Worm (Caenorhabditis elegans): ENCODE results near the gene fbxb-44.

Gene fbxb-44

DNA sequence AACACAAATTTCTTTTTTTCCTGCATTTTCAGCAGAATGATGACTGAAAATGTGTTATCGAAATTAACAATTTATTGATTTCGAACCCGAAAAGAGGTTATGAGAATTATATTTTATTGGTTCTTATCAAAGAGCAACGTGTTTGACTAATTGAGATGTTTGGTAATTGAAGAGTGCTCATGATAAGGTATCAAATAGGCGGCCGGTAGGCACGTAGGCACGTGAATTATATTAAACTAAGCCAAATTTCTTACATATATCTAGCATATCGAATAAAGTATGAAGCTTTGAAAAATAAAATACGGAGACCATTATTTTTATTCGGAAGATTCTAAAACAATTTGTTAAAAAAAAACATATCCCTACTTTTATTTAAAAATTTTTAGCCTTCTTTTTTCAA lies 21.3 kb upstream of the fbxb-44 start, which contains the start of gene math-45:
math-45 (minus strand) TSS at position 101 of the 400 bp plus-strand sequence.
- TF ChIP-seq blmp-1 (tag; optimal IDR thresholded peaks at IDR 0.05; ENCODE audit: insufficient read depth): no peak
- no peak for TF ChIP-seq lsy-2 (tag; optimal IDR thresholded peaks at IDR 0.05)
- no peak for TF ChIP-seq unc-55 (GFP tag; optimal IDR thresholded peaks at IDR 0.05)
- no peak for TF ChIP-seq nhr-129 (tag; optimal IDR thresholded peaks at IDR 0.05)
- TF ChIP-seq crh-2 (tag; optimal IDR thresholded peaks at IDR 0.05): no peak
- no peak for TF ChIP-seq unc-62 (GFP tag; optimal IDR thresholded peaks at IDR 0.05)

DNA sequence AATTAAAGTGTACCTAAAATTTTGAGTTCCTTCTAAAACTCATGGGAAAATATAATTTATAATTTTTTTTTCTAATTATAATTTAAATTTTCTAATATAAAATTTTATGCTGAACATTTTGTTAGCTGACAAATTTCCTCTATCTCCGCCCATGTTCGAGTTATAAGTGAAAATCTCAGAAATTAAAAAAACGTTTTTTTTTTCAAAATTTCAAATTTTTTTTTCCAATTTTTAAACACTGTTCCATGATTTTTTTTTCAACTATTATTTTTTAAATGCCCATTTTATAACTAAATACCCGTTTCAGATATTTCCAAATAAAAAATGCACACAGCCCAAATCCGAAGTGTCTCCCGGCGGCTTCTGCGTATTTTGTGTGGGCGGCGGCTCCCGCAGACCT lies 19.8 kb upstream of the fbxb-44 start, which contains the start of gene Y51H7BR.8:
Y51H7BR.8 (plus strand) TSS at position 301 of the 400 bp plus-strand sequence.
- TF ChIP-seq elt-3 (tag; optimal IDR thresholded peaks at IDR 0.05): no peak
- TF ChIP-seq unc-55 (GFP tag; optimal IDR thresholded peaks at IDR 0.05): no peak
- TF ChIP-seq crh-2 (tag; optimal IDR thresholded peaks at IDR 0.05): no peak
- TF ChIP-seq lin-11 (tag; optimal IDR thresholded peaks at IDR 0.05): no peak
- TF ChIP-seq ama-1 (optimal IDR thresholded peaks at IDR 0.05): no peak
- TF ChIP-seq mbf-1 (tag; optimal IDR thresholded peaks at IDR 0.05): no peak
- no peak for TF ChIP-seq fos-1 (tag; optimal IDR thresholded peaks at IDR 0.05)
- TF ChIP-seq unc-39 (tag; optimal IDR thresholded peaks at IDR 0.05): no peak
- TF ChIP-seq nhr-6 (tag; optimal IDR thresholded peaks at IDR 0.05): no peak
- TF ChIP-seq ztf-4 (tag; optimal IDR thresholded peaks at IDR 0.05): no peak
- TF ChIP-seq snpc-4 (tag; optimal IDR thresholded peaks at IDR 0.05): no peak
- no peak for TF ChIP-seq nhr-11 (tag; optimal IDR thresholded peaks at IDR 0.05)

DNA sequence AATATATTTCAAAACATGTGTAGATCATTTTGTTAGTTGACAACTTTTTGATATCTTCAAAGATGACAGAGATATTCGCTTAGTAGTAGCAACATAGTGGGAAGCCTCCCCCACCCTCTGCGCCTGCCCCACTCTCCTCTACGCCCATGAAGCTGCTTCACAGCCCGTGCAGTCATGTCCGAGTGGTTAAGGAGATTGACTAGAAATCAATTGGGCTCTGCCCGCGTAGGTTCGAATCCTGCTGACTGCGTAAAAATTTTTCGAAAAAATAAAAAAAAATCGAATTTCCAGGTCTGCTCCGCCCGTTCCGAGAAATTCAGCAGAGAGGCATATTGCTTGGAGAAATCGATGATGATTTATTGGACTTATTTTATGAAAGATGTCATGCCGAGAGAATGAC lies 18.8 kb upstream of the fbxb-44 start:
- TF ChIP-seq fos-1 (tag; optimal IDR thresholded peaks at IDR 0.05) (peak; percentile 27), unc-55 (GFP tag; optimal IDR thresholded peaks at IDR 0.05) (peak; percentile 41), lsy-2 (tag; optimal IDR thresholded peaks at IDR 0.05) (peak; percentile 18 to 41), gmeb-1 (tag; optimal IDR thresholded peaks at IDR 0.05) (peak; percentile 20), nhr-129 (tag; optimal IDR thresholded peaks at IDR 0.05) (peak; percentile 14), blmp-1 (tag; optimal IDR thresholded peaks at IDR 0.05; ENCODE audit: insufficient read depth) (no peak), lin-13 (GFP tag; optimal IDR thresholded peaks at IDR 0.05) (peak; percentile 40), ceh-16 (tag; optimal IDR thresholded peaks at IDR 0.05) (no peak), F13H6.1 (tag; optimal IDR thresholded peaks at IDR 0.05) (peak; percentile 6)

DNA sequence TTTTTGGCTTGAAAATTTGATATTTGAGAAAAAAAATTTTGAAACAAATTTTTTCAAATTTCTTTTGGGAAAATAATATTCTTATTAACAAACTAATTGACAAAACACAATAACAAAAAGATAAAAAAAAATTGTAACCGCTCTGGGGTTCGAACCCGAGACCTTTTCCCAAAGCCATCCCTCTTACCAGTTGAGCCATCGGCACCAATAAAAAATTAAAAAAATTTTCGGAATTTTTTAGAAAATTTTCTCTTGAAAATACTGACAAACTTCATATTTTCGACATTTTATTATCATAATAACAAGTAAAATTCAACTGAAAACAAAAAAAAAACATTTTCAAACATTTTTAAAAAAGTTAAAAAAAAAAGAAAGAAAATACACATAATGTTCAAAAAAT lies 16.7 kb upstream of the fbxb-44 start:
- TF ChIP-seq C34F6.9 (tag; optimal IDR thresholded peaks at IDR 0.05): no peak
- no peak for TF ChIP-seq sma-3 (GFP tag; optimal IDR thresholded peaks at IDR 0.05)
- TF ChIP-seq nhr-11 (tag; optimal IDR thresholded peaks at IDR 0.05): no peak
- no peak for TF ChIP-seq blmp-1 (tag; optimal IDR thresholded peaks at IDR 0.05; ENCODE audit: insufficient read depth)
- no peak for TF ChIP-seq nhr-21 (tag; optimal IDR thresholded peaks at IDR 0.05)
- no peak for TF ChIP-seq egl-27 (tag; optimal IDR thresholded peaks at IDR 0.05)
- TF ChIP-seq skn-1 (tag; optimal IDR thresholded peaks at IDR 0.05): no peak
- TF ChIP-seq ztf-4 (tag; optimal IDR thresholded peaks at IDR 0.05): no peak
- no peak for TF ChIP-seq F13H6.1 (tag; optimal IDR thresholded peaks at IDR 0.05)
- TF ChIP-seq snpc-4 (tag; optimal IDR thresholded peaks at IDR 0.05): no peak

DNA sequence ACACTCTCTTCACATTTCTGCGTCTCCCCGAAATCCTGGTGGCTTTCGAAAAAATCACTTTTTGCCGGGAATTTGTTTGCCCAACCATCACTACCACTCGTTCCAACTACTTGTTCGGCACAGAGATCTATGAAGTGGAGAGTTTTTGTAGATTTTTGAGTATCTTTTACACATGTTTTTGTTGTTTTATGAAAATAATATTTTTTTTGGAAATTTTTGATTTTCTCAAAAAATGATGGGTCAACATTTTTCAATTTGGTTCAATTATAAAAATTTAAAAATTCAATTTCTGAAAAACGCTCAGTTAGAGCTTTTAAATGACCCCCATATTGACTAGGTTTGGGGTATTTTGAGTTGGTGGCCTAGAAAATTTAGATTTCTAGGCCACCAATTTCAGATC lies 13.2 kb upstream of the fbxb-44 start, which contains the start of gene Y51H7BR.7:
Y51H7BR.7 (minus strand) TSS at position 101 of the 400 bp plus-strand sequence.
- no peak for TF ChIP-seq nhr-129 (tag; optimal IDR thresholded peaks at IDR 0.05)
- TF ChIP-seq ama-1 (optimal IDR thresholded peaks at IDR 0.05): no peak
- no peak for TF ChIP-seq sem-4 (tag; optimal IDR thresholded peaks at IDR 0.05)
- no peak for TF ChIP-seq C34F6.9 (tag; optimal IDR thresholded peaks at IDR 0.05)
- no peak for TF ChIP-seq nhr-25 (tag; optimal IDR thresholded peaks at IDR 0.05)
- TF ChIP-seq nhr-77 (tag; optimal IDR thresholded peaks at IDR 0.05): no peak
- TF ChIP-seq unc-62 (GFP tag; optimal IDR thresholded peaks at IDR 0.05): no peak
- no peak for TF ChIP-seq Y55F3AM.14 (GFP tag; optimal IDR thresholded peaks at IDR 0.05)

DNA sequence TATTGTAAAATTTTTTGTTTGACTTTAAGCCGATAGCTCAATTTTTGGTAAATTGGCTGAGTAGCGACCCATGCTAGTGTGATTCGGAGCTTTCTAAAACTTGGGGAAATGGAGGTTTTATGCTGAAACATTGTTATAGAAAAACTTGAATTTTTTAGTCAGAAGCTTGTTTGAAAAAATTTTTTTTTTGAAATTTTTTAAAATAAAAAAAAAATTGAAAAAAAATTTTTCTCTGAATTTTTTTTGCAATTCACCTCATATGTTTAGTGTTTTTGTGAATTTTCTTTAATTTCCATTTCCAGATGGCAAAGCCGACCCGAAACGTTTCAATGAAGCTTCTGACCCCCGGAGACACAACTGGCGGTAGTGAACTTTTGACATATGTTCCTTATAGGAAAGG lies 9.6 kb upstream of the fbxb-44 start, which contains the start of gene Y51H7BR.4:
Y51H7BR.4 (plus strand) TSS at position 301 of the 400 bp plus-strand sequence.
- TF ChIP-seq lin-11 (tag; optimal IDR thresholded peaks at IDR 0.05) (no peak), nhr-12 (tag; optimal IDR thresholded peaks at IDR 0.05) (no peak), sma-9 (GFP tag; optimal IDR thresholded peaks at IDR 0.05) (no peak), sma-9 (tag; optimal IDR thresholded peaks at IDR 0.05) (no peak), ama-1 (optimal IDR thresholded peaks at IDR 0.05) (no peak), zag-1 (tag; optimal IDR thresholded peaks at IDR 0.05) (no peak), ztf-4 (tag; optimal IDR thresholded peaks at IDR 0.05) (no peak), ztf-11 (tag; optimal IDR thresholded peaks at IDR 0.05) (no peak), skn-1 (tag; optimal IDR thresholded peaks at IDR 0.05) (no peak), sma-3 (GFP tag; optimal IDR thresholded peaks at IDR 0.05) (no peak), elt-1 (tag; optimal IDR thresholded peaks at IDR 0.05) (no peak), nhr-10 (tag; optimal IDR thresholded peaks at IDR 0.05) (no peak), nhr-6 (tag; optimal IDR thresholded peaks at IDR 0.05) (no peak), fos-1 (tag; optimal IDR thresholded peaks at IDR 0.05) (no peak), ZK546.5 (tag; optimal IDR thresholded peaks at IDR 0.05) (no peak), C34F6.9 (tag; optimal IDR thresholded peaks at IDR 0.05) (no peak)
